Fruit fly (Drosophila melanogaster) whole organism, prepupa: ENCODE results near the gene mRpL30.

Experiments
- CG10631 ChIP-seq: fragments of 200-800 bp; sonication (Bioruptor generic); optimal IDR thresholded peaks from 2 replicates; lab custom pipeline; 2016; ENCODE audit warnings: missing biosample characterization, missing genetic modification characterization
- CG11294 ChIP-seq: fragments of 200-800 bp; sonication (Bioruptor generic); IDR thresholded peaks from 2 replicates; pipeline ENCODE4 v1.3.6; 2022; ENCODE audit warnings: missing biosample characterization, missing genetic modification characterization
- CG11762 ChIP-seq: fragments of 200-800 bp; sonication (Bioruptor generic); optimal IDR thresholded peaks from 3 replicates; lab custom pipeline; 2016; ENCODE audit warnings: missing biosample characterization, missing genetic modification characterization; ENCODE audit not compliant: insufficient read depth
- CG11902 ChIP-seq: fragments of 200-800 bp; sonication (Bioruptor generic); optimal IDR thresholded peaks from 3 replicates; lab custom pipeline; 2016; ENCODE audit warnings: missing biosample characterization, missing genetic modification characterization
- CG1621 ChIP-seq: fragments of 200-800 bp; sonication (Bioruptor generic); optimal IDR thresholded peaks from 3 replicates; lab custom pipeline; 2018; ENCODE audit warnings: missing biosample characterization, mild to moderate bottlenecking, missing genetic modification characterization
- CG16779 ChIP-seq: fragments of 200-800 bp; sonication (Bioruptor generic); optimal IDR thresholded peaks from 3 replicates; lab custom pipeline; 2017; ENCODE audit warnings: missing biosample characterization, mild to moderate bottlenecking, missing genetic modification characterization
- CG3032 ChIP-seq: fragments of 200-800 bp; optimal IDR thresholded peaks from 2 replicates; lab custom pipeline; 2019; ENCODE audit warnings: missing biosample characterization, mild to moderate bottlenecking, missing genetic modification characterization, moderate library complexity
- CG31627 ChIP-seq: fragments of 200-800 bp; sonication (Bioruptor generic); optimal IDR thresholded peaks from 3 replicates; lab custom pipeline; 2016; ENCODE audit warnings: missing biosample characterization, missing genetic modification characterization
- CG32006 ChIP-seq: fragments of 200-800 bp; sonication (Bioruptor generic); optimal IDR thresholded peaks from 3 replicates; lab custom pipeline; 2017; ENCODE audit warnings: missing biosample characterization, mild to moderate bottlenecking, missing genetic modification characterization
- CG34406 ChIP-seq: fragments of 200-800 bp; sonication (Bioruptor generic); optimal IDR thresholded peaks from 3 replicates; lab custom pipeline; 2016; ENCODE audit warnings: missing biosample characterization, missing genetic modification characterization
- CG4318 ChIP-seq: fragments of 200-800 bp; sonication (Bioruptor generic); optimal IDR thresholded peaks from 3 replicates; lab custom pipeline; 2017; ENCODE audit warnings: missing biosample characterization, mild to moderate bottlenecking, missing genetic modification characterization
- CG6276 ChIP-seq: fragments of 200-800 bp; sonication (Bioruptor generic); optimal IDR thresholded peaks from 2 replicates; lab custom pipeline; 2017; ENCODE audit warnings: missing biosample characterization, mild to moderate bottlenecking, missing genetic modification characterization
- CG6792 ChIP-seq: fragments of 200-800 bp; sonication (Bioruptor generic); optimal IDR thresholded peaks from 3 replicates; lab custom pipeline; 2016; ENCODE audit warnings: missing biosample characterization, missing genetic modification characterization
- CG7368 ChIP-seq: fragments of 200-800 bp; sonication (Bioruptor generic); optimal IDR thresholded peaks from 3 replicates; lab custom pipeline; 2016; ENCODE audit warnings: missing biosample characterization, missing genetic modification characterization
- CG8119 ChIP-seq: fragments of 200-800 bp; sonication (Bioruptor generic); IDR thresholded peaks from 3 replicates; pipeline ENCODE4 v1.3.6; 2022; ENCODE audit warnings: missing biosample characterization, missing genetic modification characterization
- CG8319 ChIP-seq: fragments of 200-800 bp; sonication (Bioruptor generic); optimal IDR thresholded peaks from 3 replicates; lab custom pipeline; 2016; ENCODE audit warnings: missing biosample characterization, missing genetic modification characterization
- CG8632 ChIP-seq: fragments of 200-800 bp; sonication (Bioruptor generic); optimal IDR thresholded peaks from 3 replicates; lab custom pipeline; 2016; ENCODE audit warnings: missing biosample characterization, missing genetic modification characterization
- Eip78C ChIP-seq: fragments of 200-800 bp; sonication (Bioruptor generic); peaks from one replicate; lab custom pipeline; 2016; ENCODE audit warnings: missing biosample characterization, missing genetic modification characterization
- Eip93F ChIP-seq: fragments of 200-800 bp; sonication (Bioruptor generic); optimal IDR thresholded peaks from 2 replicates; lab custom pipeline; 2016; ENCODE audit warnings: missing biosample characterization, mild to moderate bottlenecking, missing genetic modification characterization
- Ets21C ChIP-seq: fragments of 200-800 bp; sonication (Bioruptor generic); optimal IDR thresholded peaks from 3 replicates; lab custom pipeline; 2016; ENCODE audit warnings: missing biosample characterization, missing genetic modification characterization
- Ets96B ChIP-seq: fragments of 200-800 bp; optimal IDR thresholded peaks from 2 replicates; lab custom pipeline; 2019; ENCODE audit warnings: missing biosample characterization, mild to moderate bottlenecking, missing genetic modification characterization, moderate library complexity
- Gug ChIP-seq: fragments of 200-800 bp; sonication (Bioruptor generic); IDR thresholded peaks from 2 replicates; pipeline ENCODE4 v1.3.6; 2022; ENCODE audit warnings: missing biosample characterization, missing genetic modification characterization
- Hr39 ChIP-seq: fragments of 200-800 bp; sonication (Bioruptor generic); optimal IDR thresholded peaks from 2 replicates; lab custom pipeline; 2016; ENCODE audit warnings: missing biosample characterization, missing genetic modification characterization
- Hr4 ChIP-seq: fragments of 200-800 bp; sonication (Bioruptor generic); optimal IDR thresholded peaks from 3 replicates; lab custom pipeline; 2016; ENCODE audit warnings: missing biosample characterization, missing genetic modification characterization
- Lpt ChIP-seq: fragments of 200-800 bp; sonication (Bioruptor generic); optimal IDR thresholded peaks from 3 replicates; lab custom pipeline; 2016; ENCODE audit warnings: missing biosample characterization, missing genetic modification characterization
- Met ChIP-seq: fragments of 200-800 bp; sonication (Bioruptor generic); optimal IDR thresholded peaks from 3 replicates; lab custom pipeline; 2016; ENCODE audit warnings: missing biosample characterization, missing genetic modification characterization
- Smox ChIP-seq: fragments of 200-800 bp; sonication (Bioruptor generic); optimal IDR thresholded peaks from 3 replicates; lab custom pipeline; 2016; ENCODE audit warnings: missing biosample characterization, missing genetic modification characterization
- Sox15 ChIP-seq: fragments of 200-800 bp; sonication (Bioruptor generic); optimal IDR thresholded peaks from 3 replicates; lab custom pipeline; 2016; ENCODE audit warnings: missing biosample characterization, missing genetic modification characterization
- achi ChIP-seq: fragments of 200-800 bp; sonication (Bioruptor generic); optimal IDR thresholded peaks from 3 replicates; lab custom pipeline; 2016; ENCODE audit warnings: missing biosample characterization, missing genetic modification characterization
- acj6 ChIP-seq: fragments of 200-800 bp; sonication (Bioruptor generic); optimal IDR thresholded peaks from 3 replicates; lab custom pipeline; 2016; ENCODE audit warnings: missing biosample characterization, missing genetic modification characterization
- dac ChIP-seq: fragments of 200-800 bp; sonication (Bioruptor generic); optimal IDR thresholded peaks from 2 replicates; lab custom pipeline; 2017; ENCODE audit warnings: missing biosample characterization, mild to moderate bottlenecking, missing genetic modification characterization
- esn ChIP-seq: fragments of 200-800 bp; sonication (Bioruptor generic); optimal IDR thresholded peaks from 2 replicates; lab custom pipeline; 2016; ENCODE audit warnings: missing biosample characterization, mild to moderate bottlenecking, missing genetic modification characterization, moderate library complexity
- fd59A ChIP-seq: fragments of 200-800 bp; sonication (Bioruptor generic); optimal IDR thresholded peaks from 2 replicates; lab custom pipeline; 2017; ENCODE audit warnings: missing biosample characterization, mild to moderate bottlenecking, missing genetic modification characterization, missing genetic modification reagents
- fd85E ChIP-seq: fragments of 200-800 bp; sonication (Bioruptor generic); optimal IDR thresholded peaks from 3 replicates; lab custom pipeline; 2016; ENCODE audit warnings: missing biosample characterization, missing genetic modification characterization
- fkh ChIP-seq: fragments of 200-800 bp; sonication (Bioruptor generic); optimal IDR thresholded peaks from 3 replicates; lab custom pipeline; 2017; ENCODE audit warnings: missing biosample characterization, mild to moderate bottlenecking, missing genetic modification characterization, moderate library complexity
- lz ChIP-seq: fragments of 200-800 bp; sonication (Bioruptor generic); optimal IDR thresholded peaks from 3 replicates; lab custom pipeline; 2016; ENCODE audit warnings: missing biosample characterization, missing genetic modification characterization
- pdm3 ChIP-seq: fragments of 200-800 bp; sonication (Bioruptor generic); optimal IDR thresholded peaks from 3 replicates; lab custom pipeline; 2016; ENCODE audit warnings: missing biosample characterization, missing genetic modification characterization
- spab ChIP-seq: fragments of 200-800 bp; sonication (Bioruptor generic); optimal IDR thresholded peaks from 2 replicates; lab custom pipeline; 2017; ENCODE audit warnings: missing biosample characterization, mild to moderate bottlenecking, missing genetic modification characterization, missing genetic modification reagents
- ss ChIP-seq, 2 experiments: fragments of 200-800 bp; sonication (Bioruptor generic); optimal IDR thresholded peaks; 2 replicates in 1 of 2; 3 replicates in 1 of 2; lab custom pipeline; 2017 to 2018; ENCODE audit warnings: mild to moderate bottlenecking in 2 of 2, missing biosample characterization in 2 of 2, missing genetic modification characterization in 2 of 2, moderate library complexity in 1 of 2
- svp ChIP-seq: fragments of 200-800 bp; sonication (Bioruptor generic); peaks from one replicate; lab custom pipeline; 2016; ENCODE audit warnings: missing biosample characterization, missing genetic modification characterization
- topi ChIP-seq: fragments of 200-800 bp; sonication (Bioruptor generic); optimal IDR thresholded peaks from 3 replicates; lab custom pipeline; 2016; ENCODE audit warnings: missing biosample characterization, missing genetic modification characterization
- vri ChIP-seq: fragments of 200-800 bp; sonication (Bioruptor generic); optimal IDR thresholded peaks from 3 replicates; lab custom pipeline; 2016; ENCODE audit warnings: missing biosample characterization, mild to moderate bottlenecking, missing genetic modification characterization

The mRpL30 gene

dm6 chrX:4678146-4678912 is 30.7 kb downstream of the mRpL30 start:
- TF ChIP-seq lz (no peak), svp (GFP tag; lab: Kevin White, UChicago) (peak; percentile 95)

- TF ChIP-seq CG4318 (GFP tag; lab: Kevin White, UChicago), result no peak
- TF ChIP-seq CG8319 (GFP tag; lab: Kevin White, UChicago), result no peak
- no peak for TF ChIP-seq CG31627 (GFP tag; lab: Kevin White, UChicago)
- 0 out of 3 replicates have a peak, but pooled peaks have one; percentile 19 for TF ChIP-seq CG8119 (GFP tag; lab: Robert Waterston, UW)
- TF ChIP-seq esn (GFP tag; lab: Kevin White, UChicago), result no peak
- TF ChIP-seq spab (GFP tag; lab: Kevin White, UChicago), result no peak
- TF ChIP-seq Eip93F (GFP tag; lab: Kevin White, UChicago), result no peak
- no peak for TF ChIP-seq svp (GFP tag; lab: Kevin White, UChicago)
- TF ChIP-seq Hr39 (GFP tag; lab: Kevin White, UChicago), result no peak
- no peak for TF ChIP-seq Met (GFP tag; lab: Kevin White, UChicago)
- no peak for TF ChIP-seq dac (GFP tag; lab: Kevin White, UChicago)
- no peak for TF ChIP-seq CG11762 (GFP tag; lab: Kevin White, UChicago)
- TF ChIP-seq fkh (GFP tag; lab: Kevin White, UChicago), result peak; percentile 7
- TF ChIP-seq Eip78C (GFP tag; lab: Kevin White, UChicago), result peak; percentile 59
- TF ChIP-seq CG6792 (GFP tag; lab: Kevin White, UChicago), result no peak
- TF ChIP-seq acj6, result no peak
- TF ChIP-seq CG11294, result no peak
- TF ChIP-seq CG32006 (GFP tag; lab: Kevin White, UChicago), result peak; percentile 19
Observed at dm6 chrX:4678913-4679812, 31.5 kb downstream of the mRpL30 start, which contains the start of gene fzr. fzr (minus strand) TSS chrX:4679537.

DNA sequence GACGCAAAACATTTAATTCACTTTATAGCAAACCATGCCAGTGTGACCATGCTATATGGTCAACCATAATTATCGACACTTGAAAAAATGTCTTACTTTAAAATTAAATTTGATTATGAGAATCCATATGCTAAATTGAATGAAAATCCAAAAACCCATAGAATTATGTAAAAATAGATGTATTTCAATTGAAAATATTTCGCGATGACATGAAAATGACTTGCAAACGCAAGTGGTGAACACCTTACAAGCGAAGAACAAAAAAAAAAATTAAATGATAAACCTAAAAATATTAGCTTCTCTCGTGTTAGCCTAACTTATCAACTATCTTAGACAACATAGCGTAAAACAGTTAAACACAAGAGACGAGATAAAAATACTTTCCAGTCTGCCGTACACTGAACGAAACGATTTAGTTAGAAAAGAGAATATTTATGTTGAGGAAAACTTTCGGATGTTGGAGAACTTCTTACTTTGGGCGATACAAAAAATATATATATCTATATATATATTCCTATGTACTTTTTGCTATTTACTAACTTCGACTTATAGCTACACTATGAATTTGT is 32.2 kb downstream of the mRpL30 start:
- TF ChIP-seq Ets96B (tag; lab: Kevin White, UChicago), result peak; percentile 38
- peak; percentile 62 for TF ChIP-seq Met (GFP tag; lab: Kevin White, UChicago)
- no peak for TF ChIP-seq spab (GFP tag; lab: Kevin White, UChicago)
- TF ChIP-seq CG3032 (tag; lab: Kevin White, UChicago), result peak; percentile 46
- TF ChIP-seq CG8319 (GFP tag; lab: Kevin White, UChicago), result peak; percentile 37
- TF ChIP-seq CG34406 (GFP tag; lab: Kevin White, UChicago), result peak; percentile 46
- TF ChIP-seq CG11902 (GFP tag; lab: Kevin White, UChicago), result no peak
- peak; percentile 67 for TF ChIP-seq Hr39 (GFP tag; lab: Kevin White, UChicago)
- TF ChIP-seq CG6276 (GFP tag; lab: Kevin White, UChicago), result peak; percentile 55
- TF ChIP-seq achi (GFP tag; lab: Kevin White, UChicago), result peak; percentile 49
- peak; percentile 31 for TF ChIP-seq CG4318 (GFP tag; lab: Kevin White, UChicago)
- TF ChIP-seq CG1621 (tag; lab: Kevin White, UChicago), result no peak
- TF ChIP-seq CG8632, result peak; percentile 43
- TF ChIP-seq acj6, result peak; percentile 61
- peak; percentile 32 for TF ChIP-seq dac (GFP tag; lab: Kevin White, UChicago)
- peak; percentile 62 for TF ChIP-seq CG10631 (GFP tag; lab: Kevin White, UChicago)
- TF ChIP-seq Ets21C, result peak; percentile 43
- TF ChIP-seq CG11762 (GFP tag; lab: Kevin White, UChicago), result peak; percentile 41
- peak; percentile 74 for TF ChIP-seq Smox (GFP tag; lab: Kevin White, UChicago)
- TF ChIP-seq topi (GFP tag; lab: Kevin White, UChicago), result peak; percentile 64
- no peak for TF ChIP-seq CG16779 (tag; lab: Kevin White, UChicago)
- TF ChIP-seq Sox15 (GFP tag; lab: Kevin White, UChicago), result peak; percentile 38
- TF ChIP-seq Eip78C (GFP tag; lab: Kevin White, UChicago), result peak; percentile 90
- TF ChIP-seq Hr4, result peak; percentile 64
- peak; percentile 69 for TF ChIP-seq pdm3 (GFP tag; lab: Kevin White, UChicago)
- peak in 1 of 2 experiments; percentile 32 for TF ChIP-seq ss (GFP tag; optimal IDR thresholded peaks at IDR 0.05; lab: Kevin White, UChicago)
- no peak for TF ChIP-seq fd59A (GFP tag; lab: Kevin White, UChicago)
- TF ChIP-seq Lpt, result peak; percentile 54
- no peak for TF ChIP-seq Eip93F (GFP tag; lab: Kevin White, UChicago)
- no peak for TF ChIP-seq fd85E (GFP tag; lab: Kevin White, UChicago)
- TF ChIP-seq vri (GFP tag; lab: Kevin White, UChicago), result peak; percentile 29
- peak; percentile 57 for TF ChIP-seq CG31627 (GFP tag; lab: Kevin White, UChicago)
- no peak for TF ChIP-seq CG7368 (GFP tag; lab: Kevin White, UChicago)
- peak; percentile 67 for TF ChIP-seq Gug (GFP tag; lab: Robert Waterston, UW)
